Fruit fly (Drosophila melanogaster) whole organism, embryonic: Measurements from ENCODE around the gene Mal-B2.
A peak's percentile ranks its signal among the peaks of the same experiment; 100 is the strongest.

ENCODE experiments used
- Ada2b ChIP-seq: fragments of 200-800 bp; sonication (Bioruptor generic); IDR thresholded peaks from 2 replicates; pipeline ENCODE4 v1.3.6; 2022; ENCODE audit warnings: missing biosample characterization, missing genetic modification characterization
- Atf3 ChIP-seq: fragments of 200-800 bp; sonication (Bioruptor generic); optimal IDR thresholded peaks from 3 replicates; lab custom pipeline; 2016; ENCODE audit warnings: missing biosample characterization, missing genetic modification characterization
- BtbVII ChIP-seq: fragments of 200-800 bp; sonication (Bioruptor generic); optimal IDR thresholded peaks from 3 replicates; lab custom pipeline; 2017; ENCODE audit warnings: missing biosample characterization, mild to moderate bottlenecking, missing genetic modification characterization
- CG10462 ChIP-seq: fragments of 200-800 bp; sonication (Bioruptor generic); optimal IDR thresholded peaks from 2 replicates; lab custom pipeline; 2016; ENCODE audit warnings: missing biosample characterization, missing genetic modification characterization
- CG11695 ChIP-seq: fragments of 200-800 bp; sonication (Bioruptor generic); IDR thresholded peaks from 3 replicates; pipeline ENCODE4 v1.3.6; 2022; ENCODE audit warnings: missing biosample characterization, missing genetic modification characterization
- CG12391 ChIP-seq: fragments of 200-800 bp; sonication (Bioruptor generic); optimal IDR thresholded peaks from 3 replicates; lab custom pipeline; 2018; ENCODE audit warnings: missing biosample characterization, mild to moderate bottlenecking, missing genetic modification characterization, moderate library complexity
- CG13894 ChIP-seq: fragments of 200-800 bp; sonication (Bioruptor generic); optimal IDR thresholded peaks from 3 replicates; lab custom pipeline; 2018; ENCODE audit warnings: missing biosample characterization, mild to moderate bottlenecking, missing genetic modification characterization, moderate library complexity
- CG14710 ChIP-seq: fragments of 200-800 bp; sonication (Bioruptor generic); optimal IDR thresholded peaks from 3 replicates; lab custom pipeline; 2019; ENCODE audit warnings: missing biosample characterization, mild to moderate bottlenecking, missing genetic modification characterization, moderate library complexity
- CG17385 ChIP-seq: fragments of 200-800 bp; sonication (Bioruptor generic); optimal IDR thresholded peaks from 3 replicates; lab custom pipeline; 2018; ENCODE audit warnings: missing biosample characterization, mild to moderate bottlenecking, missing genetic modification characterization
- CG3163 ChIP-seq: fragments of 200-800 bp; sonication (Bioruptor generic); optimal IDR thresholded peaks from 3 replicates; lab custom pipeline; 2016; ENCODE audit warnings: missing biosample characterization, missing genetic modification characterization
- CG32532 ChIP-seq: fragments of 200-800 bp; sonication (Bioruptor generic); IDR thresholded peaks from 2 replicates; pipeline ENCODE4 v1.3.6; 2022; ENCODE audit warnings: missing biosample characterization, missing genetic modification characterization
- CG32767 ChIP-seq: fragments of 200-800 bp; sonication (Bioruptor generic); IDR thresholded peaks from 2 replicates; pipeline ENCODE4 v1.3.6; 2022; ENCODE audit warnings: missing biosample characterization, missing genetic modification characterization
- CG34422 ChIP-seq: fragments of 200-800 bp; sonication (Bioruptor generic); IDR thresholded peaks from 3 replicates; pipeline ENCODE4 v1.3.6; 2022; ENCODE audit warnings: missing biosample characterization, missing genetic modification characterization
- CG3838 ChIP-seq: fragments of 200-800 bp; sonication (Bioruptor generic); optimal IDR thresholded peaks from 3 replicates; lab custom pipeline; 2016; ENCODE audit warnings: missing biosample characterization, missing genetic modification characterization
- CG4730 ChIP-seq: fragments of 200-800 bp; sonication (Bioruptor generic); IDR thresholded peaks from 2 replicates; pipeline ENCODE4 v1.3.6; 2022; ENCODE audit warnings: missing biosample characterization, missing genetic modification characterization
- CG6254 ChIP-seq: fragments of 200-800 bp; sonication (Bioruptor generic); optimal IDR thresholded peaks from 3 replicates; lab custom pipeline; 2017; ENCODE audit warnings: mild to moderate bottlenecking, missing biosample characterization, missing genetic modification reagents, missing genetic modification characterization
- CG7839 ChIP-seq: fragments of 200-800 bp; sonication (Bioruptor generic); optimal IDR thresholded peaks from 3 replicates; lab custom pipeline; 2018; ENCODE audit warnings: missing biosample characterization, mild to moderate bottlenecking, missing genetic modification characterization, moderate library complexity
- CG9609 ChIP-seq: fragments of 200-800 bp; sonication (Bioruptor generic); optimal IDR thresholded peaks from 3 replicates; lab custom pipeline; 2016; ENCODE audit warnings: missing biosample characterization, missing genetic modification characterization
- Deaf1 ChIP-seq: fragments of 200-800 bp; optimal IDR thresholded peaks from 3 replicates; lab custom pipeline; 2019; ENCODE audit warnings: missing biosample characterization, mild to moderate bottlenecking, missing genetic modification characterization, moderate library complexity
- Dll ChIP-seq: fragments of 200-800 bp; sonication (Bioruptor generic); IDR thresholded peaks from 4 replicates; pipeline ENCODE4 v1.3.6; 2022; ENCODE audit warnings: missing biosample characterization, missing genetic modification characterization; ENCODE audit not compliant: partially characterized antibody
- E2f2 ChIP-seq: fragments of 200-800 bp; sonication (Bioruptor generic); IDR thresholded peaks from 2 replicates; pipeline ENCODE4 v1.3.6; 2022; ENCODE audit warnings: missing biosample characterization, missing genetic modification characterization
- Hmr ChIP-seq: fragments of 200-800 bp; sonication (Bioruptor generic); optimal IDR thresholded peaks from 3 replicates; lab custom pipeline; 2017; ENCODE audit warnings: mild to moderate bottlenecking, missing biosample characterization, missing genetic modification reagents, missing genetic modification characterization
- Med ChIP-seq: fragments of 200-800 bp; sonication (Bioruptor generic); peaks from one replicate; lab custom pipeline; 2016; ENCODE audit warnings: missing biosample characterization, missing genetic modification characterization, mild to moderate bottlenecking, inconsistent platforms, moderate library complexity
- Nf-YC ChIP-seq: fragments of 200-800 bp; optimal IDR thresholded peaks from 3 replicates; lab custom pipeline; 2019; ENCODE audit warnings: missing biosample characterization, mild to moderate bottlenecking, missing genetic modification characterization, moderate library complexity
- Ptx1 ChIP-seq: fragments of 200-800 bp; sonication (Bioruptor generic); IDR thresholded peaks from 2 replicates; pipeline ENCODE4 v1.3.6; 2022; ENCODE audit warnings: missing biosample characterization, missing genetic modification characterization
- Rfx ChIP-seq: fragments of 200-800 bp; sonication (Bioruptor generic); IDR thresholded peaks from 2 replicates; pipeline ENCODE4 v1.3.6; 2022; ENCODE audit warnings: missing biosample characterization, missing genetic modification characterization
- Stat92E ChIP-seq, 3 experiments: fragments of >200 bp in 2 of 3; fragments of 200-800 bp in 1 of 3; sonication (Bioruptor generic) in 1 of 3; optimal IDR thresholded peaks; 2 replicates each; lab custom pipeline; 2017 to 2019; ENCODE audit warnings: missing biosample characterization in 3 of 3, missing genetic modification characterization in 3 of 3, mild to moderate bottlenecking in 1 of 3, moderate library complexity in 1 of 3
- abd-A ChIP-seq: fragments of 200-800 bp; sonication (Bioruptor generic); optimal IDR thresholded peaks from 3 replicates; lab custom pipeline; 2019; ENCODE audit warnings: missing biosample characterization, mild to moderate bottlenecking, missing genetic modification characterization, moderate library complexity
- ase ChIP-seq: fragments of 200-800 bp; sonication (Bioruptor generic); IDR thresholded peaks from 3 replicates; pipeline ENCODE4 v1.3.6; 2022; ENCODE audit warnings: missing biosample characterization, missing genetic modification characterization
- cg ChIP-seq: fragments of 200-800 bp; sonication (Bioruptor generic); optimal IDR thresholded peaks from 3 replicates; lab custom pipeline; 2019; ENCODE audit warnings: missing biosample characterization, mild to moderate bottlenecking, missing genetic modification characterization, moderate library complexity
- crol ChIP-seq: fragments of 200-800 bp; sonication (Bioruptor generic); IDR thresholded peaks from 2 replicates; pipeline ENCODE4 v1.3.6; 2022; ENCODE audit warnings: missing biosample characterization, missing genetic modification characterization
- ewg ChIP-seq: fragments of 200-800 bp; sonication (Bioruptor generic); optimal IDR thresholded peaks from 3 replicates; lab custom pipeline; 2017; ENCODE audit warnings: mild to moderate bottlenecking, missing biosample characterization, missing genetic modification reagents, missing genetic modification characterization
- fru ChIP-seq: fragments of >200 bp; optimal IDR thresholded peaks from 2 replicates; lab custom pipeline; 2017
- grn ChIP-seq: fragments of 200-800 bp; sonication (Bioruptor generic); optimal IDR thresholded peaks from 3 replicates; lab custom pipeline; 2017; ENCODE audit warnings: missing biosample characterization, missing genetic modification characterization
- gro ChIP-seq: fragments of 200-800 bp; sonication (Bioruptor generic); optimal IDR thresholded peaks from 2 replicates; lab custom pipeline; 2016; ENCODE audit warnings: missing biosample characterization, missing genetic modification characterization
- hth ChIP-seq: fragments of >200 bp; optimal IDR thresholded peaks from 2 replicates; lab custom pipeline; 2017; ENCODE audit warnings: inconsistent platforms
- jumu ChIP-seq: fragments of 200-800 bp; sonication (Bioruptor generic); optimal IDR thresholded peaks from 3 replicates; lab custom pipeline; 2016; ENCODE audit warnings: missing biosample characterization, missing genetic modification characterization
- kah ChIP-seq: fragments of 200-800 bp; sonication (Bioruptor generic); optimal IDR thresholded peaks from 2 replicates; lab custom pipeline; 2018; ENCODE audit warnings: missing biosample characterization, mild to moderate bottlenecking, missing genetic modification characterization
- nerfin-1 ChIP-seq: fragments of 200-800 bp; sonication (Bioruptor generic); optimal IDR thresholded peaks from 3 replicates; lab custom pipeline; 2019; ENCODE audit warnings: missing biosample characterization, mild to moderate bottlenecking, missing genetic modification characterization, moderate library complexity
- onecut ChIP-seq: fragments of 200-800 bp; sonication (Bioruptor generic); IDR thresholded peaks from 2 replicates; pipeline ENCODE4 v1.3.6; 2022; ENCODE audit warnings: missing biosample characterization, missing genetic modification characterization
- pros ChIP-seq: fragments of 200-800 bp; sonication (Bioruptor generic); optimal IDR thresholded peaks from 3 replicates; lab custom pipeline; 2019; ENCODE audit warnings: missing biosample characterization, mild to moderate bottlenecking, missing genetic modification characterization, moderate library complexity
- psq ChIP-seq: fragments of 200-800 bp; sonication (Bioruptor generic); optimal IDR thresholded peaks from 2 replicates; lab custom pipeline; 2017; ENCODE audit warnings: missing biosample characterization, missing genetic modification characterization
- row ChIP-seq: fragments of 200-800 bp; sonication (Bioruptor generic); IDR thresholded peaks from 3 replicates; pipeline ENCODE4 v1.3.6; 2022; ENCODE audit warnings: missing biosample characterization, missing genetic modification characterization
- scrt ChIP-seq: fragments of 200-800 bp; sonication (Bioruptor generic); optimal IDR thresholded peaks from 2 replicates; lab custom pipeline; 2018; ENCODE audit warnings: missing biosample characterization, mild to moderate bottlenecking, missing genetic modification characterization, moderate library complexity
- seq ChIP-seq: fragments of 200-800 bp; sonication (Bioruptor generic); IDR thresholded peaks from 2 replicates; pipeline ENCODE4 v1.3.6; 2022; ENCODE audit warnings: missing biosample characterization, missing genetic modification characterization
- sim ChIP-seq: fragments of 200-800 bp; sonication (Bioruptor generic); IDR thresholded peaks from 2 replicates; pipeline ENCODE4 v1.3.6; 2022; ENCODE audit warnings: missing biosample characterization, missing genetic modification characterization
- tx ChIP-seq: fragments of 200-800 bp; sonication (Bioruptor generic); optimal IDR thresholded peaks from 2 replicates; lab custom pipeline; 2016; ENCODE audit warnings: missing biosample characterization, missing genetic modification characterization

Gene Mal-B2

DNA sequence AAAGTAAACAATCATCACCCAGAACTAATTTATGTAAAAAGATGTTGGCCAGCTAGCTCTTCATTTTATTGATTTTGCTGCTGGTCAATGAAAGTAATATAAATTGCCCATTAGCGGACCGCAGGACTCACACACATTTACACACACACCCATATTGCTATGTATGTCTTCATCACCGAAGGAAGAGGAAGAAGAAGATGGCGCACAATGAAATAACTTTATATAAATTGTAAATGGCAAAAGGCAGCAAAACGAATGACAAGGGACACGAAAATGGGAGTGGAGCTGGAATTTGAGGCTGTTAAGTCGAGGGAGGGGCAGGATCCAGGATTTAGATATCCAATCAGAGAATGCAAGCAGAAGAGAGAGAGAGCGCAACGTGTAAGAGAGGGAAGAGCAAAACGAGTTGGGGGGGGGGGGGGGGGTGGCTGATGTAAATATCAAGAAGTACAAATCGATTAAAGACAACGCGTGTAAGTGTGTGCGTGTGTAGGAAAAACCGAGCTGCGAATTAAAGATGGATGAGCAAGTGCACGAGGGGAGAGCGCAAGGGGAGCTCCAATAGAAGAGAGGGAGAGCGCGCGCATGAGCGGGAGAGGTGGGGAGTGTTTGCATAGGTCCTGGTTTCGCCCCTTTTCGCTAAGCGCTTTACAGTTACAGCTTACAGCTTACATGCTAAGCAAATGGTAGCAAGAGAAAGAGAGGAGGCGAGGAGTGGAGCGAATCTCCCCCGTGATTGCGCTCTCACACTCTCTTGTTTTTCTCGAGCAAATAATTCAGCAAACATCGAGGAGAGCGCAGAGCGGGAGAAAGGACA, 45.3 kb upstream of the Mal-B2 start (continued):
- TF ChIP-seq row (GFP tag; lab: Robert Waterston, UW) (no peak), gro (no peak), CG14710 (tag; lab: Kevin White, UChicago) (no peak), CG17385 (GFP tag; lab: Kevin White, UChicago) (peak; percentile 56), Nf-YC (tag; lab: Kevin White, UChicago) (peak; percentile 66), Med (GFP tag; lab: Kevin White, UChicago) (peak; percentile 59), CG3838 (GFP tag; lab: Kevin White, UChicago) (no peak), crol (GFP tag; lab: Robert Waterston, UW) (peak; percentile 99), Deaf1 (peak; percentile 60), fru (lab: Kevin White, UChicago) (no peak), tx (no peak), hth (lab: Kevin White, UChicago) (no peak), abd-A (tag; lab: Kevin White, UChicago) (peak; percentile 94), CG12391 (tag; lab: Kevin White, UChicago) (no peak), pros (peak; percentile 47), CG34422 (0 out of 3 replicates have a peak, but pooled peaks have one; percentile 26), CG11695 (GFP tag; lab: Robert Waterston, UW) (0 out of 3 replicates have a peak, but pooled peaks have one; percentile 31), ewg (GFP tag; lab: Kevin White, UChicago) (peak; percentile 86), psq (peak; percentile 6), CG13894 (peak; percentile 37), onecut (GFP tag; lab: Robert Waterston, UW) (peak; percentile 88), Ada2b (GFP tag; lab: Robert Waterston, UW) (no peak), CG3163 (GFP tag; lab: Kevin White, UChicago) (peak; percentile 35), Rfx (GFP tag; lab: Robert Waterston, UW) (0 out of 2 replicates have a peak, but pooled peaks have one; percentile 5), CG9609 (GFP tag; lab: Kevin White, UChicago) (no peak), seq (GFP tag; lab: Robert Waterston, UW) (peak; percentile 11; the same call in 1 of the 2 replicates), Dll (GFP tag; lab: Robert Waterston, UW) (0 out of 4 replicates have a peak, but pooled peaks have one; percentile 23), Ptx1 (GFP tag; lab: Robert Waterston, UW) (no peak), cg (GFP tag; lab: Kevin White, UChicago) (peak; percentile 33)
- TF ChIP-seq, all 482 proteins: peak for 32

- TF ChIP-seq scrt (GFP tag; lab: Kevin White, UChicago) (peak; percentile 94), crol (GFP tag; lab: Robert Waterston, UW) (peak; percentile 62), CG32767 (GFP tag; lab: Robert Waterston, UW) (0 out of 2 replicates have a peak, but pooled peaks have one; percentile 21), CG10462 (GFP tag; lab: Kevin White, UChicago) (no peak), cg (GFP tag; lab: Kevin White, UChicago) (peak; percentile 68), E2f2 (0 out of 2 replicates have a peak, but pooled peaks have one; percentile 11), Med (GFP tag; lab: Kevin White, UChicago) (peak; percentile 64), CG4730 (GFP tag; lab: Robert Waterston, UW) (no peak), BtbVII (GFP tag; lab: Kevin White, UChicago) (no peak), grn (GFP tag; lab: Kevin White, UChicago) (no peak), Stat92E (GFP tag; optimal IDR thresholded peaks at IDR 0.05; lab: Kevin White, UChicago) (peak in 1 of 3 experiments; percentile 9), CG6254 (GFP tag; lab: Kevin White, UChicago) (peak; percentile 43), Atf3 (GFP tag; lab: Kevin White, UChicago) (no peak), Hmr (GFP tag; lab: Kevin White, UChicago) (no peak), sim (GFP tag; lab: Robert Waterston, UW) (no peak), pros (peak; percentile 13), CG32532 (no peak), ase (no peak), CG34422 (0 out of 3 replicates have a peak, but pooled peaks have one; percentile 18), CG7839 (tag; lab: Kevin White, UChicago) (no peak), nerfin-1 (tag; lab: Kevin White, UChicago) (peak; percentile 30), kah (peak; percentile 40), jumu (GFP tag; lab: Kevin White, UChicago) (no peak), Rfx (GFP tag; lab: Robert Waterston, UW) (0 out of 2 replicates have a peak, but pooled peaks have one; percentile 20)
These were observed 43.6 kb upstream of the Mal-B2 start for dm6 chr2L:11806022-11806700.
